Fruit fly (Drosophila melanogaster) whole organism, pupa: Measurements from ENCODE around the gene SdicC.
"Not testable (repeated sequence)": the region's sequence is repeated elsewhere in the genome, so short reads cannot be mapped to it uniquely, and the experiment has no call there.

ENCODE experiments used
- CG10348 ChIP-seq: fragments of 200-800 bp; sonication (Bioruptor generic); IDR thresholded peaks from 2 replicates; pipeline ENCODE4 v1.3.6; 2022; ENCODE audit warnings: missing biosample characterization, missing genetic modification characterization
- CG12605 ChIP-seq: fragments of 200-800 bp; sonication (Bioruptor generic); IDR thresholded peaks from 2 replicates; pipeline ENCODE4 v1.3.6; 2022; ENCODE audit warnings: missing biosample characterization, missing genetic modification characterization
- CG13204 ChIP-seq: fragments of 200-800 bp; sonication (Bioruptor generic); optimal IDR thresholded peaks from 2 replicates; lab custom pipeline; 2018; ENCODE audit warnings: missing biosample characterization, mild to moderate bottlenecking, missing genetic modification characterization, moderate library complexity
- CG14655 ChIP-seq: fragments of 200-800 bp; sonication (Bioruptor generic); optimal IDR thresholded peaks from 3 replicates; lab custom pipeline; 2017; ENCODE audit warnings: mild to moderate bottlenecking, missing biosample characterization, missing genetic modification reagents, missing genetic modification characterization
- CG15710 ChIP-seq: fragments of 200-800 bp; sonication (Bioruptor generic); optimal IDR thresholded peaks from 2 replicates; lab custom pipeline; 2018; ENCODE audit warnings: missing biosample characterization, mild to moderate bottlenecking, missing genetic modification characterization, moderate library complexity
- CG32121 ChIP-seq: fragments of 200-800 bp; sonication (Bioruptor generic); IDR thresholded peaks from 2 replicates; pipeline ENCODE4 v1.3.6; 2022; ENCODE audit warnings: missing biosample characterization, missing genetic modification characterization
- CG34367 ChIP-seq: fragments of 200-800 bp; sonication (Bioruptor generic); optimal IDR thresholded peaks from 2 replicates; lab custom pipeline; 2018; ENCODE audit warnings: missing biosample characterization, mild to moderate bottlenecking, missing genetic modification characterization
- CG8301 ChIP-seq: fragments of 200-800 bp; sonication (Bioruptor generic); optimal IDR thresholded peaks from 2 replicates; lab custom pipeline; 2018; ENCODE audit warnings: missing biosample characterization, mild to moderate bottlenecking, missing genetic modification characterization
- CG9948 ChIP-seq: fragments of 200-800 bp; sonication (Bioruptor generic); optimal IDR thresholded peaks from 2 replicates; lab custom pipeline; 2018; ENCODE audit warnings: missing biosample characterization, mild to moderate bottlenecking, missing genetic modification characterization, moderate library complexity
- D1 ChIP-seq: fragments of 200-800 bp; sonication (Bioruptor generic); optimal IDR thresholded peaks from 2 replicates; lab custom pipeline; 2018; ENCODE audit warnings: missing biosample characterization, mild to moderate bottlenecking, missing genetic modification characterization, moderate library complexity
- EcR ChIP-seq: fragments of 200-800 bp; sonication (Bioruptor generic); optimal IDR thresholded peaks from 3 replicates; lab custom pipeline; 2019; ENCODE audit warnings: missing biosample characterization, missing genetic modification characterization, mild to moderate bottlenecking, moderate library complexity, missing genetic modification reagents
- Ets98B ChIP-seq: fragments of 200-800 bp; sonication (Bioruptor generic); IDR thresholded peaks from 2 replicates; pipeline ENCODE4 v1.3.6; 2022; ENCODE audit warnings: missing biosample characterization, missing genetic modification characterization
- Pif1B ChIP-seq: fragments of 200-800 bp; sonication (Bioruptor generic); optimal IDR thresholded peaks from 3 replicates; lab custom pipeline; 2016; ENCODE audit warnings: missing biosample characterization, missing genetic modification characterization
- rn ChIP-seq: fragments of 200-800 bp; sonication (Bioruptor generic); IDR thresholded peaks from 2 replicates; pipeline ENCODE4 v1.3.6; 2022; ENCODE audit warnings: missing biosample characterization, missing genetic modification characterization

dm6 chrX:20186387-20186786 lies 30.7 kb downstream of the SdicC start, which contains the start of gene Sdic2:
- TF ChIP-seq CG32121; CG14655 (GFP tag; lab: Kevin White, UChicago); CG10348 (GFP tag; lab: Robert Waterston, UW); EcR (GFP tag; lab: Kevin White, UChicago); CG13204 (GFP tag; lab: Kevin White, UChicago); CG8301 (tag; lab: Kevin White, UChicago); Ets98B (GFP tag; lab: Robert Waterston, UW); CG34367 (tag; lab: Kevin White, UChicago); CG15710 (tag; lab: Kevin White, UChicago); rn (GFP tag; lab: Robert Waterston, UW); CG12605 (GFP tag; lab: Robert Waterston, UW); CG9948; Pif1B (GFP tag; lab: Kevin White, UChicago); D1 (tag; lab: Kevin White, UChicago): not testable (repeated sequence)
